Fruit fly (Drosophila melanogaster) whole organism, embryonic: ENCODE results near the gene Miga.

Source experiments
- Adf1 ChIP-seq: fragments of 200-800 bp; sonication (Bioruptor generic); IDR thresholded peaks from 2 replicates; pipeline ENCODE4 v1.3.6; 2022; ENCODE audit warnings: missing biosample characterization, missing genetic modification characterization
- BEAF-32 ChIP-seq: fragments of 200-800 bp; sonication (Bioruptor generic); optimal IDR thresholded peaks from 3 replicates; lab custom pipeline; 2017; ENCODE audit warnings: missing biosample characterization, missing genetic modification characterization, mild to moderate bottlenecking, moderate library complexity, missing genetic modification reagents
- CG10267 ChIP-seq: fragments of 200-800 bp; sonication (Bioruptor generic); optimal IDR thresholded peaks from 2 replicates; lab custom pipeline; 2018; ENCODE audit warnings: missing biosample characterization, mild to moderate bottlenecking, missing genetic modification characterization, moderate library complexity
- CG10979 ChIP-seq: fragments of 200-800 bp; sonication (Bioruptor generic); optimal IDR thresholded peaks from 2 replicates; lab custom pipeline; 2018; ENCODE audit warnings: missing biosample characterization, mild to moderate bottlenecking, missing genetic modification characterization, moderate library complexity
- CG12219 ChIP-seq: fragments of 200-800 bp; sonication (Bioruptor generic); optimal IDR thresholded peaks from 3 replicates; lab custom pipeline; 2018; ENCODE audit warnings: missing biosample characterization, mild to moderate bottlenecking, missing genetic modification characterization
- CG14860 ChIP-seq: fragments of 200-800 bp; sonication (Bioruptor generic); IDR thresholded peaks from 3 replicates; pipeline ENCODE4 v1.3.6; 2022; ENCODE audit warnings: missing biosample characterization, missing genetic modification characterization; ENCODE audit not compliant: partially characterized antibody
- CG1603 ChIP-seq: fragments of 200-800 bp; sonication (Bioruptor generic); optimal IDR thresholded peaks from 2 replicates; lab custom pipeline; 2019; ENCODE audit warnings: missing biosample characterization, mild to moderate bottlenecking, missing genetic modification characterization, moderate library complexity
- CG17385 ChIP-seq: fragments of 200-800 bp; sonication (Bioruptor generic); optimal IDR thresholded peaks from 3 replicates; lab custom pipeline; 2018; ENCODE audit warnings: missing biosample characterization, mild to moderate bottlenecking, missing genetic modification characterization
- CG30431 ChIP-seq: fragments of 200-800 bp; sonication (Bioruptor generic); optimal IDR thresholded peaks from 2 replicates; lab custom pipeline; 2017; ENCODE audit warnings: missing biosample characterization, missing genetic modification characterization
- CG32532 ChIP-seq: fragments of 200-800 bp; sonication (Bioruptor generic); IDR thresholded peaks from 2 replicates; pipeline ENCODE4 v1.3.6; 2022; ENCODE audit warnings: missing biosample characterization, missing genetic modification characterization
- CG3407 ChIP-seq: fragments of 200-800 bp; sonication (Bioruptor generic); optimal IDR thresholded peaks from 2 replicates; lab custom pipeline; 2018; ENCODE audit warnings: missing biosample characterization, mild to moderate bottlenecking, missing genetic modification characterization
- CG34422 ChIP-seq: fragments of 200-800 bp; sonication (Bioruptor generic); IDR thresholded peaks from 3 replicates; pipeline ENCODE4 v1.3.6; 2022; ENCODE audit warnings: missing biosample characterization, missing genetic modification characterization
- CG6689 ChIP-seq: fragments of 200-800 bp; sonication (Bioruptor generic); IDR thresholded peaks from 2 replicates; pipeline ENCODE4 v1.3.6; 2022; ENCODE audit warnings: missing biosample characterization, missing genetic modification characterization
- CG7928 ChIP-seq: fragments of 200-800 bp; sonication (Bioruptor generic); optimal IDR thresholded peaks from 2 replicates; lab custom pipeline; 2017; ENCODE audit warnings: missing biosample characterization, mild to moderate bottlenecking, missing genetic modification characterization
- CG7963 ChIP-seq: fragments of 200-800 bp; sonication (Bioruptor generic); IDR thresholded peaks from 3 replicates; pipeline ENCODE4 v1.3.6; 2022; ENCODE audit warnings: missing biosample characterization, missing genetic modification characterization; ENCODE audit not compliant: partially characterized antibody
- CG8478 ChIP-seq: fragments of >200 bp; optimal IDR thresholded peaks from 2 replicates; lab custom pipeline; 2018
- D19B ChIP-seq: fragments of 200-800 bp; sonication (Bioruptor generic); optimal IDR thresholded peaks from 2 replicates; lab custom pipeline; 2017; ENCODE audit warnings: missing biosample characterization, mild to moderate bottlenecking, missing genetic modification characterization
- Dad ChIP-seq: fragments of 200-800 bp; sonication (Bioruptor generic); optimal IDR thresholded peaks from 3 replicates; lab custom pipeline; 2016; ENCODE audit warnings: missing biosample characterization, missing genetic modification characterization
- Dbx ChIP-seq: fragments of 200-800 bp; sonication (Bioruptor generic); IDR thresholded peaks from 3 replicates; pipeline ENCODE4 v1.3.6; 2022; ENCODE audit warnings: missing biosample characterization, missing genetic modification characterization
- Dfd ChIP-seq, 2 experiments: fragments of >200 bp; optimal IDR thresholded peaks; 2 replicates each; lab custom pipeline; 2017; ENCODE audit warnings: missing biosample characterization in 2 of 2, missing genetic modification characterization in 2 of 2
- Dp ChIP-seq: fragments of 200-800 bp; sonication (Bioruptor generic); optimal IDR thresholded peaks from 2 replicates; lab custom pipeline; 2018; ENCODE audit warnings: missing biosample characterization, mild to moderate bottlenecking, missing genetic modification characterization, moderate library complexity
- E2f2 ChIP-seq: fragments of 200-800 bp; sonication (Bioruptor generic); IDR thresholded peaks from 2 replicates; pipeline ENCODE4 v1.3.6; 2022; ENCODE audit warnings: missing biosample characterization, missing genetic modification characterization
- Hr39 ChIP-seq: fragments of >200 bp; optimal IDR thresholded peaks from 2 replicates; lab custom pipeline; 2017
- Hr78 ChIP-seq, 2 experiments: fragments of 200-800 bp in 1 of 2; fragments of >200 bp in 1 of 2; sonication (Bioruptor generic) in 1 of 2; optimal IDR thresholded peaks; 2 replicates each; lab custom pipeline; 2017 to 2019; ENCODE audit warnings: missing biosample characterization in 2 of 2, missing genetic modification characterization in 2 of 2, mild to moderate bottlenecking in 1 of 2, moderate library complexity in 1 of 2
- Kr ChIP-seq: fragments of 200-800 bp; sonication (Bioruptor generic); optimal IDR thresholded peaks from 2 replicates; lab custom pipeline; 2017; ENCODE audit warnings: missing biosample characterization, mild to moderate bottlenecking, missing genetic modification characterization
- Med ChIP-seq: fragments of 200-800 bp; sonication (Bioruptor generic); peaks from one replicate; lab custom pipeline; 2016; ENCODE audit warnings: missing biosample characterization, missing genetic modification characterization, mild to moderate bottlenecking, inconsistent platforms, moderate library complexity
- Mes4 ChIP-seq: fragments of 200-800 bp; sonication (Bioruptor generic); optimal IDR thresholded peaks from 2 replicates; lab custom pipeline; 2016; ENCODE audit warnings: missing biosample characterization, missing genetic modification characterization
- Myb ChIP-seq: fragments of 200-800 bp; sonication (Bioruptor generic); optimal IDR thresholded peaks from 2 replicates; lab custom pipeline; 2016; ENCODE audit warnings: missing biosample characterization, missing genetic modification characterization
- Nf-YC ChIP-seq: fragments of 200-800 bp; optimal IDR thresholded peaks from 3 replicates; lab custom pipeline; 2019; ENCODE audit warnings: missing biosample characterization, mild to moderate bottlenecking, missing genetic modification characterization, moderate library complexity
- Ssrp ChIP-seq: fragments of 200-800 bp; sonication (Bioruptor generic); optimal IDR thresholded peaks from 2 replicates; lab custom pipeline; 2018; ENCODE audit warnings: missing biosample characterization, mild to moderate bottlenecking, missing genetic modification characterization, moderate library complexity
- TFAM ChIP-seq: fragments of 200-800 bp; sonication (Bioruptor generic); optimal IDR thresholded peaks from 2 replicates; lab custom pipeline; 2017; ENCODE audit warnings: missing biosample characterization, missing genetic modification characterization, inconsistent platforms
- Tbp ChIP-seq: fragments of >200 bp; optimal IDR thresholded peaks from 2 replicates; lab custom pipeline; 2018; ENCODE audit warnings: missing biosample characterization, missing genetic modification characterization
- br ChIP-seq: fragments of >200 bp; optimal IDR thresholded peaks from 2 replicates; lab custom pipeline; 2017
- bsh ChIP-seq, 2 experiments: fragments of 200-800 bp; sonication (Bioruptor generic); optimal IDR thresholded peaks; 2 replicates each; lab custom pipeline; 2017 to 2018; ENCODE audit warnings: mild to moderate bottlenecking in 2 of 2, missing biosample characterization in 2 of 2, missing genetic modification characterization in 2 of 2, moderate library complexity in 1 of 2
- btn ChIP-seq: fragments of 200-800 bp; sonication (Bioruptor generic); optimal IDR thresholded peaks from 2 replicates; lab custom pipeline; 2016; ENCODE audit warnings: missing biosample characterization, missing genetic modification characterization
- chinmo ChIP-seq: fragments of 200-800 bp; sonication (Bioruptor generic); IDR thresholded peaks from 4 replicates; pipeline ENCODE4 v1.3.6; 2022; ENCODE audit warnings: missing biosample characterization, missing genetic modification characterization; ENCODE audit not compliant: partially characterized antibody
- disco-r ChIP-seq: fragments of 200-800 bp; sonication (Bioruptor generic); optimal IDR thresholded peaks from 2 replicates; lab custom pipeline; 2016; ENCODE audit warnings: missing biosample characterization, missing genetic modification characterization
- dmrt11E ChIP-seq: fragments of 200-800 bp; sonication (Bioruptor generic); optimal IDR thresholded peaks from 3 replicates; lab custom pipeline; 2018; ENCODE audit warnings: missing biosample characterization, mild to moderate bottlenecking, missing genetic modification characterization, moderate library complexity
- en ChIP-seq: fragments of 200-800 bp; sonication (Bioruptor generic); optimal IDR thresholded peaks from 2 replicates; lab custom pipeline; 2016; ENCODE audit warnings: missing biosample characterization, missing genetic modification characterization
- kay ChIP-seq: fragments of 200-800 bp; sonication (Bioruptor generic); optimal IDR thresholded peaks from 2 replicates; lab custom pipeline; 2016; ENCODE audit warnings: missing biosample characterization, missing genetic modification characterization
- luna ChIP-seq: fragments of 200-800 bp; sonication (Bioruptor generic); optimal IDR thresholded peaks from 2 replicates; lab custom pipeline; 2016; ENCODE audit warnings: missing biosample characterization, missing genetic modification characterization
- nau ChIP-seq: fragments of 200-800 bp; sonication (Bioruptor generic); optimal IDR thresholded peaks from 3 replicates; lab custom pipeline; 2017; ENCODE audit warnings: missing biosample characterization, mild to moderate bottlenecking, missing genetic modification characterization, missing genetic modification reagents
- oc ChIP-seq: fragments of 200-800 bp; sonication (Bioruptor generic); optimal IDR thresholded peaks from 2 replicates; lab custom pipeline; 2018; ENCODE audit warnings: missing biosample characterization, mild to moderate bottlenecking, missing genetic modification characterization, moderate library complexity
- onecut ChIP-seq: fragments of 200-800 bp; sonication (Bioruptor generic); IDR thresholded peaks from 2 replicates; pipeline ENCODE4 v1.3.6; 2022; ENCODE audit warnings: missing biosample characterization, missing genetic modification characterization
- pzg ChIP-seq: fragments of 200-800 bp; sonication (Bioruptor generic); optimal IDR thresholded peaks from 3 replicates; lab custom pipeline; 2018; ENCODE audit warnings: missing biosample characterization, mild to moderate bottlenecking, missing genetic modification characterization, moderate library complexity
- sim ChIP-seq: fragments of 200-800 bp; sonication (Bioruptor generic); IDR thresholded peaks from 2 replicates; pipeline ENCODE4 v1.3.6; 2022; ENCODE audit warnings: missing biosample characterization, missing genetic modification characterization
- slbo ChIP-seq: fragments of 200-800 bp; sonication (Bioruptor generic); IDR thresholded peaks from 2 replicates; pipeline ENCODE4 v1.3.6; 2022; ENCODE audit warnings: missing biosample characterization, missing genetic modification characterization
- slp2 ChIP-seq: fragments of 200-800 bp; sonication (Bioruptor generic); optimal IDR thresholded peaks from 2 replicates; lab custom pipeline; 2016; ENCODE audit warnings: missing biosample characterization, missing genetic modification characterization

Gene Miga

dm6 chrX:8407124-8407775 lies 30.4 kb downstream of the Miga start, which contains the start of gene PIG-T (continued):
- TF ChIP-seq pzg (GFP tag; lab: Kevin White, UChicago) (peak; percentile 82), E2f2 (GFP tag; lab: Robert Waterston, UW) (peak; percentile 80), sim (GFP tag; lab: Robert Waterston, UW) (no peak), en (GFP tag; lab: Kevin White, UChicago) (no peak), CG1603 (tag; lab: Kevin White, UChicago) (peak; percentile 67), luna (GFP tag; lab: Kevin White, UChicago) (no peak), CG3407 (GFP tag; lab: Kevin White, UChicago) (no peak), btn (GFP tag; lab: Kevin White, UChicago) (no peak), Dp (GFP tag; lab: Kevin White, UChicago) (peak; percentile 74), Kr (GFP tag; lab: Kevin White, UChicago) (no peak), CG7928 (GFP tag; lab: Kevin White, UChicago) (peak; percentile 87), dmrt11E (tag; lab: Kevin White, UChicago) (no peak), onecut (no peak), Med (GFP tag; lab: Kevin White, UChicago) (peak; percentile 77), BEAF-32 (GFP tag; lab: Kevin White, UChicago) (peak; percentile 49), CG10267 (tag; lab: Kevin White, UChicago) (peak; percentile 93), CG10979 (tag; lab: Kevin White, UChicago) (no peak), Hr39 (lab: Kevin White, UChicago) (no peak), TFAM (GFP tag; lab: Kevin White, UChicago) (no peak), Ssrp (no peak), br (lab: Kevin White, UChicago) (no peak)

dm6 chrX:8399019-8399623 lies 38.5 kb downstream of the Miga start:
- TF ChIP-seq slbo (GFP tag; lab: Robert Waterston, UW) (no peak), Tbp (GFP tag; lab: Kevin White, UChicago) (no peak), Hr78 (GFP tag; optimal IDR thresholded peaks at IDR 0.05; lab: Kevin White, UChicago) (no peak), Med (GFP tag; lab: Kevin White, UChicago) (peak; percentile 50), Dfd (GFP tag; optimal IDR thresholded peaks at IDR 0.05; lab: Kevin White, UChicago) (peak in 1 of 2 experiments; percentile 72), CG6689 (GFP tag; lab: Robert Waterston, UW) (peak; percentile 22; the same call in 1 of the 2 replicates), CG32532 (GFP tag; lab: Robert Waterston, UW) (0 out of 2 replicates have a peak, but pooled peaks have one; percentile 10), kay (no peak), CG7963 (GFP tag; lab: Robert Waterston, UW) (no peak), Adf1 (GFP tag; lab: Robert Waterston, UW) (no peak), Mes4 (no peak), CG8478 (lab: Kevin White, UChicago) (peak; percentile 50), slp2 (GFP tag; lab: Kevin White, UChicago) (no peak), bsh (GFP tag; optimal IDR thresholded peaks at IDR 0.05; lab: Kevin White, UChicago) (no peak), Nf-YC (no peak), chinmo (no peak), CG17385 (GFP tag; lab: Kevin White, UChicago) (peak; percentile 6), oc (tag; lab: Kevin White, UChicago) (no peak), Ssrp (no peak), CG30431 (GFP tag; lab: Kevin White, UChicago) (no peak), CG12219 (GFP tag; lab: Kevin White, UChicago) (no peak), disco-r (GFP tag; lab: Kevin White, UChicago) (no peak), CG10979 (tag; lab: Kevin White, UChicago) (no peak), CG34422 (GFP tag; lab: Robert Waterston, UW) (peak; percentile 46; the same call in 1 of the 3 replicates), nau (no peak), Dbx (GFP tag; lab: Robert Waterston, UW) (0 out of 3 replicates have a peak, but pooled peaks have one; percentile 14), Myb (GFP tag; lab: Kevin White, UChicago) (no peak), D19B (GFP tag; lab: Kevin White, UChicago) (no peak), Dad (GFP tag; lab: Kevin White, UChicago) (no peak), CG14860 (GFP tag; lab: Robert Waterston, UW) (0 out of 3 replicates have a peak, but pooled peaks have one; percentile 4)
